In the genomic region with DNA sequence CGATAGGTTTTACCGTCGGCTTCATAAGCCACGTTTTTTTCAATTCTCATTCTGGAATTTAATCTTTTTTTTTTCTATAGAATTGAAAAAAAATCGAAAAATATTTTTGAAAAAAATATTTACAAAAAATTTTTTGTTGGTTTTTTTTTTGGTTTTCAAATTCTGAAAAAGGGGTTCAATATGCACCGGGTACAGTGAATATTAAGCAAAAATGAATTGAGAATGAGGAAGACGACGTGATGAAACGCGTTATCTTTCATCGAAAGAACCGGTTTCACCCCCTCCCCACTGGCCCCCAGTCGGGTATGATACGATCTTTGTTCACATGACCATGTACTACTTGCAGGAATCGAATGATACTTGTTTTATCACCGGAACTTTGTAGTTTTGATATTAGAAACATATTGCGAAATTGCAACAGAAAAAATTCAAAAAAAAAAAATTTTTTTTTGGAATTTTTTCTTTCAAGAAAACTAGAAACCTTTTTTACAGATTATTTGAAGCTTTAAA, we compare ENCODE assay signal across 1 worm cellular context.
TF ChIP-seq lines count a peak whose summit lies in the region.

Gene C54E4.5, minus strand, starts transcription at position 51 of the 510 bp plus-strand sequence.

TF ChIP-seq in whole organism, L1 larva, 84 proteins besides CTCF, POLR2A, EP300 and RAD21 (continued from another document):
- TF ChIP-seq nhr-237 (tag; optimal IDR thresholded peaks at IDR 0.05; lab: Kevin White, UChicago) (no peak), sptf-1 (tag; optimal IDR thresholded peaks at IDR 0.05; lab: Kevin White, UChicago) (no peak), lin-14 (GFP tag; optimal IDR thresholded peaks at IDR 0.05; lab: Kevin White, UChicago) (no peak), nhr-28 (tag; optimal IDR thresholded peaks at IDR 0.05; lab: Kevin White, UChicago) (no peak), blmp-1 (tag; optimal IDR thresholded peaks at IDR 0.05; lab: Kevin White, UChicago) (peak; percentile 78), snpc-4 (tag; optimal IDR thresholded peaks at IDR 0.05; lab: Kevin White, UChicago) (no peak), pag-3 (tag; optimal IDR thresholded peaks at IDR 0.05; lab: Kevin White, UChicago; ENCODE audit: borderline replicate concordance, insufficient read depth) (no peak), fkh-10 (GFP tag; optimal IDR thresholded peaks at IDR 0.05; lab: Kevin White, UChicago) (no peak), elt-3 (tag; optimal IDR thresholded peaks at IDR 0.05; lab: Kevin White, UChicago) (peak in 4 of 6 experiments; percentile 64 to 98 (median 72)), hpl-2 (GFP tag; optimal IDR thresholded peaks at IDR 0.05; lab: Kevin White, UChicago) (no peak), efl-3 (GFP tag; optimal IDR thresholded peaks at IDR 0.05; lab: Kevin White, UChicago) (no peak), sup-37 (GFP tag; optimal IDR thresholded peaks at IDR 0.05; lab: Kevin White, UChicago) (no peak), nhr-85 (tag; lab: Kevin White, UChicago) (peak; percentile 95), nhr-12 (tag; optimal IDR thresholded peaks at IDR 0.05; lab: Kevin White, UChicago) (no peak), Y116A8C.19 (tag; optimal IDR thresholded peaks at IDR 0.05; lab: Kevin White, UChicago; ENCODE audit: borderline replicate concordance) (no peak), unc-130 (tag; optimal IDR thresholded peaks at IDR 0.05; lab: Kevin White, UChicago) (no peak), lin-39 (tag; optimal IDR thresholded peaks at IDR 0.05; lab: Kevin White, UChicago) (no peak), unc-62 (GFP tag; optimal IDR thresholded peaks at IDR 0.05; lab: Kevin White, UChicago) (no peak), mep-1 (tag; optimal IDR thresholded peaks at IDR 0.05; lab: Kevin White, UChicago) (peak; percentile 41), aly-2 (tag; optimal IDR thresholded peaks at IDR 0.05; lab: Kevin White, UChicago) (no peak), nhr-90 (tag; optimal IDR thresholded peaks at IDR 0.05; lab: Kevin White, UChicago; ENCODE audit: poor library complexity) (peak; percentile 53), ces-1 (GFP tag; optimal IDR thresholded peaks at IDR 0.05; lab: Kevin White, UChicago) (no peak), C16A3.4 (tag; optimal IDR thresholded peaks at IDR 0.05; lab: Kevin White, UChicago) (no peak), C34B4.2 (tag; optimal IDR thresholded peaks at IDR 0.05; lab: Kevin White, UChicago) (no peak), egl-13 (tag; optimal IDR thresholded peaks at IDR 0.05; lab: Kevin White, UChicago) (no peak), pax-3 (tag; optimal IDR thresholded peaks at IDR 0.05; lab: Kevin White, UChicago) (no peak), ceh-88 (GFP tag; IDR thresholded peaks at IDR 0.05; lab: Robert Waterston, UW) (no peak), nhr-71 (tag; optimal IDR thresholded peaks at IDR 0.05; lab: Kevin White, UChicago) (peak; percentile 44), zip-4 (GFP tag; optimal IDR thresholded peaks at IDR 0.05; lab: Kevin White, UChicago) (no peak), elt-2 (tag; optimal IDR thresholded peaks at IDR 0.05; lab: Kevin White, UChicago) (no peak), fkh-4 (tag; optimal IDR thresholded peaks at IDR 0.05; lab: Kevin White, UChicago; ENCODE audit: borderline replicate concordance) (no peak), jun-1 (tag; optimal IDR thresholded peaks at IDR 0.05; lab: Kevin White, UChicago) (no peak), nhr-20 (tag; optimal IDR thresholded peaks at IDR 0.05; lab: Kevin White, UChicago) (peak; percentile 70), hlh-17 (GFP tag; optimal IDR thresholded peaks at IDR 0.05; lab: Kevin White, UChicago; ENCODE audit: borderline replicate concordance) (no peak), snu-23 (GFP tag; optimal IDR thresholded peaks at IDR 0.05; lab: Kevin White, UChicago) (peak; percentile 64), rnt-1 (tag; optimal IDR thresholded peaks at IDR 0.05; lab: Kevin White, UChicago) (peak; percentile 3), irx-1 (tag; optimal IDR thresholded peaks at IDR 0.05; lab: Kevin White, UChicago) (no peak), tbx-2 (tag; optimal IDR thresholded peaks at IDR 0.05; lab: Kevin White, UChicago) (peak; percentile 35)
